Fruit fly (Drosophila melanogaster) whole organism, embryonic: ENCODE data around the gene CG3368.
A peak's percentile ranks its signal among the peaks of the same experiment; 100 is the strongest.

Experiments
- CG10267 ChIP-seq: fragments of 200-800 bp; sonication (Bioruptor generic); optimal IDR thresholded peaks from 2 replicates; lab custom pipeline; 2018; ENCODE audit warnings: missing biosample characterization, mild to moderate bottlenecking, missing genetic modification characterization, moderate library complexity
- CG10366 ChIP-seq: fragments of 200-800 bp; sonication (Bioruptor generic); IDR thresholded peaks from 2 replicates; pipeline ENCODE4 v1.3.6; 2022; ENCODE audit warnings: missing biosample characterization, missing genetic modification characterization
- CG11085 ChIP-seq: fragments of 200-800 bp; sonication (Bioruptor generic); IDR thresholded peaks from 2 replicates; pipeline ENCODE4 v1.3.6; 2022; ENCODE audit warnings: missing biosample characterization, missing genetic modification characterization
- CG11696 ChIP-seq: fragments of 200-800 bp; sonication (Bioruptor generic); IDR thresholded peaks from 2 replicates; pipeline ENCODE4 v1.3.6; 2022; ENCODE audit warnings: missing biosample characterization, missing genetic modification characterization
- CG12769 ChIP-seq: fragments of 200-800 bp; sonication (Bioruptor generic); optimal IDR thresholded peaks from 2 replicates; lab custom pipeline; 2019; ENCODE audit warnings: missing biosample characterization, mild to moderate bottlenecking, missing genetic modification characterization, moderate library complexity
- CG12942 ChIP-seq: fragments of 200-800 bp; sonication (Bioruptor generic); optimal IDR thresholded peaks from 3 replicates; lab custom pipeline; 2016; ENCODE audit warnings: missing biosample characterization, missing genetic modification characterization
- CG13894 ChIP-seq: fragments of 200-800 bp; sonication (Bioruptor generic); optimal IDR thresholded peaks from 3 replicates; lab custom pipeline; 2018; ENCODE audit warnings: missing biosample characterization, mild to moderate bottlenecking, missing genetic modification characterization, moderate library complexity
- CG14050 ChIP-seq: fragments of 200-800 bp; sonication (Bioruptor generic); IDR thresholded peaks from 3 replicates; pipeline ENCODE4 v1.3.6; 2022; ENCODE audit warnings: missing biosample characterization, missing genetic modification characterization
- CG15601 ChIP-seq: fragments of 200-800 bp; sonication (Bioruptor generic); optimal IDR thresholded peaks from 3 replicates; lab custom pipeline; 2019; ENCODE audit warnings: missing biosample characterization, mild to moderate bottlenecking, missing genetic modification characterization, moderate library complexity
- CG16779 ChIP-seq: fragments of 200-800 bp; sonication (Bioruptor generic); IDR thresholded peaks from 2 replicates; pipeline ENCODE4 v1.3.6; 2022; ENCODE audit warnings: missing biosample characterization, missing genetic modification characterization
- CG16815 ChIP-seq: fragments of 200-800 bp; sonication (Bioruptor generic); optimal IDR thresholded peaks from 3 replicates; lab custom pipeline; 2017; ENCODE audit warnings: missing biosample characterization, mild to moderate bottlenecking, missing genetic modification characterization
- CG17328 ChIP-seq: fragments of 200-800 bp; sonication (Bioruptor generic); IDR thresholded peaks from 2 replicates; pipeline ENCODE4 v1.3.6; 2022; ENCODE audit warnings: missing biosample characterization, missing genetic modification characterization
- CG18262 ChIP-seq: fragments of 200-800 bp; optimal IDR thresholded peaks from 3 replicates; lab custom pipeline; 2019; ENCODE audit warnings: missing biosample characterization, mild to moderate bottlenecking, missing genetic modification characterization, moderate library complexity
- CG18764 ChIP-seq: fragments of 200-800 bp; sonication (Bioruptor generic); optimal IDR thresholded peaks from 3 replicates; lab custom pipeline; 2016; ENCODE audit warnings: missing biosample characterization, missing genetic modification characterization
- CG2116 ChIP-seq: fragments of 200-800 bp; sonication (Bioruptor generic); optimal IDR thresholded peaks from 3 replicates; lab custom pipeline; 2018; ENCODE audit warnings: missing biosample characterization, mild to moderate bottlenecking, missing genetic modification characterization
- CG2199 ChIP-seq: fragments of 200-800 bp; sonication (Bioruptor generic); IDR thresholded peaks from 3 replicates; pipeline ENCODE4 v1.3.6; 2022; ENCODE audit warnings: missing biosample characterization, missing genetic modification characterization
- CG34224 ChIP-seq: fragments of 200-800 bp; sonication (Bioruptor generic); IDR thresholded peaks from 3 replicates; pipeline ENCODE4 v1.3.6; 2022; ENCODE audit warnings: missing biosample characterization, missing genetic modification characterization; ENCODE audit not compliant: partially characterized antibody
- CG7963 ChIP-seq: fragments of 200-800 bp; sonication (Bioruptor generic); IDR thresholded peaks from 3 replicates; pipeline ENCODE4 v1.3.6; 2022; ENCODE audit warnings: missing biosample characterization, missing genetic modification characterization; ENCODE audit not compliant: partially characterized antibody
- CG8089 ChIP-seq: fragments of 200-800 bp; sonication (Bioruptor generic); optimal IDR thresholded peaks from 3 replicates; lab custom pipeline; 2016; ENCODE audit warnings: missing biosample characterization, missing genetic modification characterization
- CkIIα-i1 ChIP-seq: fragments of 200-800 bp; sonication (Bioruptor generic); IDR thresholded peaks from 2 replicates; pipeline ENCODE4 v1.3.6; 2022; ENCODE audit warnings: missing biosample characterization, missing genetic modification characterization
- D19A ChIP-seq: fragments of 200-800 bp; optimal IDR thresholded peaks from 3 replicates; lab custom pipeline; 2019; ENCODE audit warnings: missing biosample characterization, mild to moderate bottlenecking, missing genetic modification characterization, moderate library complexity
- D19B ChIP-seq: fragments of 200-800 bp; sonication (Bioruptor generic); optimal IDR thresholded peaks from 2 replicates; lab custom pipeline; 2017; ENCODE audit warnings: missing biosample characterization, mild to moderate bottlenecking, missing genetic modification characterization
- Deaf1 ChIP-seq: fragments of 200-800 bp; optimal IDR thresholded peaks from 3 replicates; lab custom pipeline; 2019; ENCODE audit warnings: missing biosample characterization, mild to moderate bottlenecking, missing genetic modification characterization, moderate library complexity
- Dip2 ChIP-seq: fragments of 200-800 bp; sonication (Bioruptor generic); IDR thresholded peaks from 2 replicates; pipeline ENCODE4 v1.3.6; 2022; ENCODE audit warnings: missing biosample characterization, missing genetic modification characterization
- Dip3 ChIP-seq: fragments of 200-800 bp; sonication (Bioruptor generic); optimal IDR thresholded peaks from 3 replicates; lab custom pipeline; 2016; ENCODE audit warnings: missing biosample characterization, missing genetic modification characterization
- Dll ChIP-seq: fragments of 200-800 bp; sonication (Bioruptor generic); IDR thresholded peaks from 4 replicates; pipeline ENCODE4 v1.3.6; 2022; ENCODE audit warnings: missing biosample characterization, missing genetic modification characterization; ENCODE audit not compliant: partially characterized antibody
- E2f1 ChIP-seq: fragments of 200-800 bp; sonication (Bioruptor generic); IDR thresholded peaks from 2 replicates; pipeline ENCODE4 v1.3.6; 2022; ENCODE audit warnings: missing biosample characterization, missing genetic modification characterization
- HHEX ChIP-seq: fragments of 200-800 bp; sonication (Bioruptor generic); optimal IDR thresholded peaks from 3 replicates; lab custom pipeline; 2017; ENCODE audit warnings: missing biosample characterization, mild to moderate bottlenecking, missing genetic modification characterization, missing genetic modification reagents
- Max ChIP-seq: fragments of 200-800 bp; sonication (Bioruptor generic); optimal IDR thresholded peaks from 2 replicates; lab custom pipeline; 2016; ENCODE audit warnings: missing biosample characterization, mild to moderate bottlenecking, missing genetic modification characterization
- NK7.1 ChIP-seq: fragments of 200-800 bp; sonication (Bioruptor generic); optimal IDR thresholded peaks from 3 replicates; lab custom pipeline; 2016; ENCODE audit warnings: missing biosample characterization, missing genetic modification characterization
- Scr ChIP-seq: fragments of 200-800 bp; sonication (Bioruptor generic); IDR thresholded peaks from 2 replicates; pipeline ENCODE4 v1.3.6; 2022; ENCODE audit warnings: missing biosample characterization, missing genetic modification characterization; ENCODE audit not compliant: partially characterized antibody
- Xrp1 ChIP-seq: fragments of 200-800 bp; sonication (Bioruptor generic); IDR thresholded peaks from 2 replicates; pipeline ENCODE4 v1.3.6; 2022; ENCODE audit warnings: missing biosample characterization, missing genetic modification characterization
- cato ChIP-seq: fragments of 200-800 bp; sonication (Bioruptor generic); optimal IDR thresholded peaks from 2 replicates; lab custom pipeline; 2016; ENCODE audit warnings: missing biosample characterization, missing genetic modification characterization, borderline replicate concordance
- chm ChIP-seq: fragments of 200-800 bp; sonication (Bioruptor generic); IDR thresholded peaks from 2 replicates; pipeline ENCODE4 v1.3.6; 2022; ENCODE audit warnings: missing biosample characterization, missing genetic modification characterization
- chn ChIP-seq: fragments of 200-800 bp; sonication (Bioruptor generic); optimal IDR thresholded peaks from 2 replicates; lab custom pipeline; 2016; ENCODE audit warnings: missing biosample characterization, missing genetic modification characterization
- ci ChIP-seq: fragments of 200-800 bp; sonication (Bioruptor generic); IDR thresholded peaks from 3 replicates; pipeline ENCODE4 v1.3.6; 2022; ENCODE audit warnings: missing biosample characterization, missing genetic modification characterization
- dati ChIP-seq: fragments of 200-800 bp; sonication (Bioruptor generic); IDR thresholded peaks from 2 replicates; pipeline ENCODE4 v1.3.6; 2022; ENCODE audit warnings: missing biosample characterization, missing genetic modification characterization
- dimm ChIP-seq: fragments of 200-800 bp; sonication (Bioruptor generic); IDR thresholded peaks from 2 replicates; pipeline ENCODE4 v1.3.6; 2022; ENCODE audit warnings: missing biosample characterization, missing genetic modification characterization
- gcm ChIP-seq: fragments of 200-800 bp; sonication (Bioruptor generic); optimal IDR thresholded peaks from 2 replicates; lab custom pipeline; 2019; ENCODE audit warnings: missing biosample characterization, mild to moderate bottlenecking, missing genetic modification characterization, moderate library complexity
- gsb ChIP-seq: fragments of 200-800 bp; sonication (Bioruptor generic); IDR thresholded peaks from 2 replicates; pipeline ENCODE4 v1.3.6; 2022; ENCODE audit warnings: missing biosample characterization, missing genetic modification characterization
- hkb ChIP-seq, 2 experiments: fragments of 200-800 bp in 1 of 2; fragments of >200 bp in 1 of 2; sonication (Bioruptor generic) in 1 of 2; IDR thresholded peaks in 1 of 2; optimal IDR thresholded peaks in 1 of 2; 2 replicates each; pipeline versions ENCODE4 v1.3.6 to Lab custom; 2017 to 2022; ENCODE audit warnings: missing biosample characterization in 1 of 2, missing genetic modification characterization in 1 of 2
- nom ChIP-seq: fragments of 200-800 bp; sonication (Bioruptor generic); optimal IDR thresholded peaks from 2 replicates; lab custom pipeline; 2017; ENCODE audit warnings: missing biosample characterization, missing genetic modification characterization, mild to moderate bottlenecking, moderate library complexity, missing genetic modification reagents
- pros ChIP-seq: fragments of 200-800 bp; sonication (Bioruptor generic); optimal IDR thresholded peaks from 3 replicates; lab custom pipeline; 2019; ENCODE audit warnings: missing biosample characterization, mild to moderate bottlenecking, missing genetic modification characterization, moderate library complexity
- row ChIP-seq: fragments of 200-800 bp; sonication (Bioruptor generic); IDR thresholded peaks from 3 replicates; pipeline ENCODE4 v1.3.6; 2022; ENCODE audit warnings: missing biosample characterization, missing genetic modification characterization
- sens ChIP-seq: fragments of 200-800 bp; sonication (Bioruptor generic); peaks from one replicate; lab custom pipeline; 2016; ENCODE audit warnings: missing biosample characterization, missing genetic modification characterization
- slou ChIP-seq: fragments of 200-800 bp; sonication (Bioruptor generic); optimal IDR thresholded peaks from 3 replicates; lab custom pipeline; 2016; ENCODE audit warnings: missing biosample characterization, missing genetic modification characterization
- tup ChIP-seq: fragments of 200-800 bp; sonication (Bioruptor generic); optimal IDR thresholded peaks from 2 replicates; lab custom pipeline; 2016; ENCODE audit warnings: missing biosample characterization, mild to moderate bottlenecking, missing genetic modification characterization, moderate library complexity
- vvl ChIP-seq: fragments of 200-800 bp; sonication (Bioruptor generic); IDR thresholded peaks from 2 replicates; pipeline ENCODE4 v1.3.6; 2022; ENCODE audit warnings: missing biosample characterization, missing genetic modification characterization
- zfh1 ChIP-seq: fragments of 200-800 bp; sonication (Bioruptor generic); IDR thresholded peaks from 3 replicates; pipeline ENCODE4 v1.3.6; 2022; ENCODE audit warnings: missing biosample characterization, missing genetic modification characterization

The CG3368 gene

dm6 chr3R:27244412-27244741 lies 39.2 kb upstream of the CG3368 start:
- peak; percentile 42; the same call in 1 of the 2 replicates for TF ChIP-seq CG17328
- peak; percentile 82 for TF ChIP-seq sens (GFP tag; lab: Kevin White, UChicago)
- TF ChIP-seq zfh1, result no peak
- TF ChIP-seq CG12769 (tag; lab: Kevin White, UChicago), result no peak
- TF ChIP-seq CG15601 (tag; lab: Kevin White, UChicago), result peak; percentile 9
- peak; percentile 16 for TF ChIP-seq D19B (GFP tag; lab: Kevin White, UChicago)
- TF ChIP-seq D19A (tag; lab: Kevin White, UChicago), result peak; percentile 97
- no peak for TF ChIP-seq CG11085
- TF ChIP-seq CG12942, result no peak
- TF ChIP-seq CG11696 (GFP tag; lab: Robert Waterston, UW), result 0 out of 2 replicates have a peak, but pooled peaks have one; percentile 8
- TF ChIP-seq Xrp1, result peak; percentile 35; the same call in 1 of the 2 replicates
- TF ChIP-seq row, result peak; percentile 26; the same call in 2 of the 3 replicates
- TF ChIP-seq ci (GFP tag; lab: Robert Waterston, UW), result 0 out of 3 replicates have a peak, but pooled peaks have one; percentile 16
- no peak for TF ChIP-seq hkb (optimal IDR thresholded peaks at IDR 0.05; lab: Kevin White, UChicago)
- TF ChIP-seq hkb (GFP tag; IDR thresholded peaks at IDR 0.05; lab: Robert Waterston, UW), result 0 out of 2 replicates have a peak, but pooled peaks have one; percentile 18

- TF ChIP-seq E2f1 (0 out of 2 replicates have a peak, but pooled peaks have one; percentile 20), pros (GFP tag; lab: Kevin White, UChicago) (peak; percentile 4), Deaf1 (tag; lab: Kevin White, UChicago) (no peak), Dip3 (GFP tag; lab: Kevin White, UChicago) (no peak), slou (GFP tag; lab: Kevin White, UChicago) (no peak), chn (GFP tag; lab: Kevin White, UChicago) (peak; percentile 60), CkIIα-i1 (GFP tag; lab: Robert Waterston, UW) (no peak), CG16815 (no peak), Dll (GFP tag; lab: Robert Waterston, UW) (no peak), Max (GFP tag; lab: Kevin White, UChicago) (peak; percentile 38), NK7.1 (GFP tag; lab: Kevin White, UChicago) (no peak), CG13894 (tag; lab: Kevin White, UChicago) (peak; percentile 22), nom (GFP tag; lab: Kevin White, UChicago) (peak; percentile 71), vvl (GFP tag; lab: Robert Waterston, UW) (peak; percentile 53), CG7963 (GFP tag; lab: Robert Waterston, UW) (no peak), dimm (no peak), CG18262 (tag; lab: Kevin White, UChicago) (no peak), CG2116 (GFP tag; lab: Kevin White, UChicago) (peak; percentile 39), tup (no peak), dati (GFP tag; lab: Robert Waterston, UW) (no peak), chm (GFP tag; lab: Robert Waterston, UW) (no peak), cato (GFP tag; lab: Kevin White, UChicago) (no peak), CG16779 (GFP tag; lab: Robert Waterston, UW) (no peak), Dip2 (no peak), CG10267 (tag; lab: Kevin White, UChicago) (peak; percentile 12), CG2199 (GFP tag; lab: Robert Waterston, UW) (peak; percentile 70; the same call in 1 of the 3 replicates), HHEX (GFP tag; lab: Kevin White, UChicago) (no peak), CG8089 (GFP tag; lab: Kevin White, UChicago) (peak; percentile 7), CG10366 (no peak), Scr (GFP tag; lab: Robert Waterston, UW) (no peak), gsb (GFP tag; lab: Robert Waterston, UW) (no peak), gcm (GFP tag; lab: Kevin White, UChicago) (no peak), CG14050 (GFP tag; lab: Robert Waterston, UW) (no peak), CG18764 (GFP tag; lab: Kevin White, UChicago) (no peak), CG34224 (GFP tag; lab: Robert Waterston, UW) (no peak)
These were observed 38.7 kb upstream of the CG3368 start, which contains the start of gene CG18766 for dm6 chr3R:27244742-27245400. Gene CG18766 (minus strand): TSS chr3R:27245249.
